Fruit fly (Drosophila melanogaster): ENCODE data around the gene MESR3.

DNA sequence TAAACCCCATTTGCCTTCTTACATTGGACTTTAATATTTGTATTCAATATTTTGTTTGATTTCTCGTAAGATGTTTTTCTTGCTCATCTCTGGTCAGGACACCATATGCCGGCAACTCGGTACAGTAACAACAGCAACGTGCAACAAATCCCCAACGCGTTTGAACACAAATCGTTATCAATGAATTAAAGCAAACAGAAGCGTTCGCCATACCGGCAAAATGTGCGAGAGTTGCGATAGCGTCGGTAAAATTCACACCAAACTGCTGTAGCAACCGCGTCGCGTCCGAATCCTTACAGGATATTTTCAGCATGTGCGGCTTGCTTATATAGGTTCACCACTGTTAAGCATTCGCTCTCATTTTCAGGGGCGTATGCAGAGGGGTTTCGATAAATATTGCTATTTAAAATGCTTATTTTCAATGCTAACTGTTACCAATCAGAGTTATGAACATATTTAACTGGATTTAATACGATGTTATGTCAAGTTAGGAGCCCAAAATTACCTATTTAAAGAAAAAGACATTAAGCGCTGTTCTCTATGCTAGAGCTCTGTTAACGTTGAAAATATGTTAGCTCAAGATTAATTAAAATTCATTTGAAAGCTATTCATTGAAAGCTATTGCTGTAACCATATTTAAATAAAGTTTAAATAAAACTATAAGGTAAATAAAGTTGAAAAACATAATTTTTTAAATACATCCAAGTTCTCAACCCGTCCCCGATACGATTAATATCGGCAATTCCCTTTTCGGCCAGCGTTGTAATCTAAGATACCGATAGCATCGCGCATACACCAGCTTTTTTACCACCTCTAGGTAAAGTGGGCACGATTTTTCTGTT, 26.7 kb upstream of the MESR3 start, which contains the start of the genes Pde11 and CG15160:
- TF ChIP-seq usp (GFP tag; optimal IDR thresholded peaks at IDR 0.05) (no peak), Vsx2 (GFP tag; optimal IDR thresholded peaks at IDR 0.05; ENCODE audit: partially characterized antibody) (no peak), psq (GFP tag; optimal IDR thresholded peaks at IDR 0.05) (no peak), foxo (GFP tag; optimal IDR thresholded peaks at IDR 0.05) (no peak), Myc (optimal IDR thresholded peaks at IDR 0.05) (no peak)

Data from whole organism, wandering third instar larva.